Worm (Caenorhabditis elegans): ENCODE data around the gene dtmk-1.
A peak's percentile ranks its signal among the peaks of the same experiment; 100 is the strongest.

The dtmk-1 gene

DNA sequence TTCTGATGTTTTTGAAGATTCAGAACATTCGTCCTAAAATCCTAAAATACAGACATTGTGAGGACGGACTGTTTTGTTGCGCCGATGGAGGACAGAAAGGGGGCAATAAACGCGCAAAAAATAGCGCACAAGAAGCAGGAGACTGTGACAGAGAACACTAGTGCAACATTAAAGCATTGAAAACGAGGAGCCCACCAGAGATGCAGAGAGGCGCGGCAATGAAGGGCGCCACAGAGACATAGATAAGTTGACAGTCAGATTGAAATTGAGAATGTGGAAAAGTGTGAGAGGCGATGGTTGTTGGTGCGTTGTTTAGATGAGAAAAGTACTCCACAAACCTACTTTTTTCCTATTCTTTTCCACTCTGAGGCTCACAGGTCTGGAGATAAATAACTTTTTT is 8.1 kb upstream of the dtmk-1 start, which contains the start of gene aakg-5 (continued):
- TF ChIP-seq spr-1 (tag; optimal IDR thresholded peaks at IDR 0.05) (peak; percentile 19), tag-97 (GFP tag; IDR thresholded peaks at IDR 0.05) (no peak), lin-1 (GFP tag; IDR thresholded peaks at IDR 0.05) (peak; percentile 71), pha-4 (GFP tag; IDR thresholded peaks at IDR 0.05) (peak; percentile 76), pha-4 (tag; optimal IDR thresholded peaks at IDR 0.05) (peak; percentile 80), nhr-41 (GFP tag; IDR thresholded peaks at IDR 0.05) (0 out of 2 replicates have a peak, but pooled peaks have one; percentile 28), dmd-6 (GFP tag; IDR thresholded peaks at IDR 0.05) (peak; percentile 91), zip-2 (tag; optimal IDR thresholded peaks at IDR 0.05) (no peak)

DNA sequence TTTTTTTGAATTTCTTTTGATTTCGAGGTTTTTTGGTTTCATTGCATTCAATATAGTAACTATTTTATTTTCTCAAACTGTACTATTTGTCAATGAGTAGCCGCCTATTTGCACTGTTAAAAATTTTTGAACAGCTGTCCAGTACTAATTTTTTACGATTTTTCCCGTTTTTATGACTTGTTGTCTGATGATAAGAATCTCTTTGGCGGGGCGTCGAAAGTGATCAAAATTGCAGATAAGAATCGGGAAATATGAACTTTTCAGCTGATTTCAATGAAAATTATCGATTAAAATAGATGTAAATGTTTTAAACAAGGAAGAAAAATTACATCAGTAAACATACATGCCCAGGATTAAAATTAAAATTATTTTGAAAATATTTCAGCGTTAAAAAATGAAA is 7.3 kb upstream of the dtmk-1 start:
- TF ChIP-seq hif-1 (tag; optimal IDR thresholded peaks at IDR 0.05) (no peak), ceh-20 (GFP tag; IDR thresholded peaks at IDR 0.05) (no peak), dve-1 (tag; optimal IDR thresholded peaks at IDR 0.05; ENCODE audit: insufficient read depth) (peak; percentile 65), mxl-2 (GFP tag; conservative IDR thresholded peaks at IDR 0.05) (no peak), ceh-62 (tag; optimal IDR thresholded peaks at IDR 0.05) (no peak), rbr-2 (tag; optimal IDR thresholded peaks at IDR 0.05) (no peak), nhr-77 (tag; optimal IDR thresholded peaks at IDR 0.05) (peak; percentile 16), unc-62 (GFP tag; optimal IDR thresholded peaks at IDR 0.05 in 1 of 2) (peak in 1 of 2 experiments; percentile 98), unc-62 (tag; optimal IDR thresholded peaks at IDR 0.05) (no peak), unc-39 (tag; optimal IDR thresholded peaks at IDR 0.05) (no peak), daf-16 (GFP tag; optimal IDR thresholded peaks at IDR 0.05) (no peak), daf-16 (tag; optimal IDR thresholded peaks at IDR 0.05) (peak; percentile 74), php-3 (GFP tag; IDR thresholded peaks at IDR 0.05) (peak; percentile 95), pqm-1 (tag; optimal IDR thresholded peaks at IDR 0.05) (peak; percentile 73), T26A8.4 (GFP tag; IDR thresholded peaks at IDR 0.05) (no peak), mes-2 (tag; optimal IDR thresholded peaks at IDR 0.05; ENCODE audit: poor library complexity, severe bottlenecking) (no peak), F10B5.3 (tag; optimal IDR thresholded peaks at IDR 0.05) (no peak), nhr-102 (tag; optimal IDR thresholded peaks at IDR 0.05) (peak; percentile 8), dmd-6 (GFP tag; IDR thresholded peaks at IDR 0.05) (peak; percentile 86), nhr-48 (tag; optimal IDR thresholded peaks at IDR 0.05) (peak; percentile 29), ces-1 (GFP tag; optimal IDR thresholded peaks at IDR 0.05) (no peak), hlh-11 (tag; optimal IDR thresholded peaks at IDR 0.05) (peak; percentile 90), nhr-28 (tag; optimal IDR thresholded peaks at IDR 0.05) (peak; percentile 62), mep-1 (tag; optimal IDR thresholded peaks at IDR 0.05) (no peak), dpl-1 (GFP tag; optimal IDR thresholded peaks at IDR 0.05) (no peak)

DNA sequence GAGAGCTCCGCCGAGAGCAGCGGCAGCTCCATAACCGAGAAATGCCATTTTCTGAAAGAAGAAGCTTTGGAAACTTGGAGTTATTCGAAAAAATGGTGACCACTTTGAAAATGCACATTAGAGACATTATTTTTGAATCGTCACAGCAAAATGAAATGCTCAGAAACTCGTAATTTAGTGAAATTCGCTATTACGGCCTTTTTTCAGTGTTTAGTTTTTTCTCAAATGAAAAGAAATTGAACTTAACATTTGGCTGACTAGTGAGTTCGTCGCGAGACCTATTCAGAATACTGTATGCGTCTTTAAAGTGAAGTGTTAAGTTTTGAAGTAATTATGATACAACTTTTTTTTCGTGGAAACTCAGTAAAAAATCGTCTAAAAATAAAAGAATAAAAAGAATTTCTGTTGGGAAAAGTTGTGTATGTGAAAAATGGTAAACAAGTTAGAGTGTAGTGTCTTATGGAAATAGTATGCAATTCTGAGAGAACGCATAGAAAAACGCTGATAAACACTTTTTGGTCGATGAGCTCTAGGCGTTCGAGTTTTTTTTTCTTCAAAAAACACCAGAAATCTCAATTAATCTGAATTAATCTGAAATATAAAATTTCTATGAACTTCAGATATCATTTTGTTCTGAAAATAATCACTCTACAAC is 3.7 kb upstream of the dtmk-1 start, which contains the start of gene R53.5:
TSS of gene R53.5 (minus strand) at position 51 of the 655 bp plus-strand sequence.
- TF ChIP-seq mdt-29 (GFP tag; IDR thresholded peaks at IDR 0.05) (no peak), nhr-111 (GFP tag; optimal IDR thresholded peaks at IDR 0.05) (no peak), daf-12 (tag; optimal IDR thresholded peaks at IDR 0.05) (no peak), Y105C5A.15 (GFP tag; IDR thresholded peaks at IDR 0.05) (no peak), zip-11 (GFP tag; IDR thresholded peaks at IDR 0.05) (no peak), pqm-1 (tag; optimal IDR thresholded peaks at IDR 0.05) (peak; percentile 3), mdl-1 (tag; optimal IDR thresholded peaks at IDR 0.05) (no peak), ZK337.2 (GFP tag; IDR thresholded peaks at IDR 0.05) (no peak), nhr-76 (tag; optimal IDR thresholded peaks at IDR 0.05) (no peak), ceh-20 (GFP tag; IDR thresholded peaks at IDR 0.05) (no peak), daf-8 (GFP tag; IDR thresholded peaks at IDR 0.05) (no peak), lim-7 (GFP tag; IDR thresholded peaks at IDR 0.05) (no peak), zip-2 (tag; optimal IDR thresholded peaks at IDR 0.05) (no peak), T20F7.1 (GFP tag; optimal IDR thresholded peaks at IDR 0.05) (peak; percentile 39), nhr-77 (tag; optimal IDR thresholded peaks at IDR 0.05) (peak; percentile 22), ceh-62 (tag; optimal IDR thresholded peaks at IDR 0.05) (no peak), unc-62 (GFP tag; optimal IDR thresholded peaks at IDR 0.05 in 1 of 2) (peak in 1 of 2 experiments; percentile 22), unc-62 (tag; optimal IDR thresholded peaks at IDR 0.05) (no peak), nhr-28 (tag; optimal IDR thresholded peaks at IDR 0.05) (peak; percentile 41), dve-1 (tag; optimal IDR thresholded peaks at IDR 0.05; ENCODE audit: insufficient read depth) (peak; percentile 25), jun-1 (tag; optimal IDR thresholded peaks at IDR 0.05) (no peak), lsy-2 (tag; optimal IDR thresholded peaks at IDR 0.05) (peak in 1 of 2 experiments; percentile 41), hlh-30 (tag; optimal IDR thresholded peaks at IDR 0.05; ENCODE audit: insufficient read depth) (no peak), spr-3 (GFP tag; optimal IDR thresholded peaks at IDR 0.05) (no peak), lin-15B (tag; optimal IDR thresholded peaks at IDR 0.05) (no peak), dpl-1 (GFP tag; optimal IDR thresholded peaks at IDR 0.05) (no peak)

Data from whole organism, L4 larva.